Fruit fly (Drosophila melanogaster): ENCODE results near the gene Act5C.

The Act5C gene

dm6 chrX:5901628-5902213 lies 1.1 kb downstream of the Act5C start (continued):
- TF ChIP-seq CG2202 (tag; optimal IDR thresholded peaks at IDR 0.05), result no peak
- TF ChIP-seq CG6683 (GFP tag; optimal IDR thresholded peaks at IDR 0.05), result no peak
- TF ChIP-seq zfh2 (GFP tag; optimal IDR thresholded peaks at IDR 0.05), result no peak
- TF ChIP-seq Dfd (GFP tag; optimal IDR thresholded peaks at IDR 0.05), result no peak
- no peak for TF ChIP-seq CkIIα-i1 (GFP tag; IDR thresholded peaks at IDR 0.05)
- no peak for TF ChIP-seq wor (GFP tag; IDR thresholded peaks at IDR 0.05)
- no peak for TF ChIP-seq CG4707 (GFP tag; optimal IDR thresholded peaks at IDR 0.05)
- no peak for TF ChIP-seq nau (GFP tag; optimal IDR thresholded peaks at IDR 0.05)
- no peak for TF ChIP-seq CG11560 (tag; IDR thresholded peaks at IDR 0.05)
- TF ChIP-seq Hr78 (GFP tag; optimal IDR thresholded peaks at IDR 0.05), result no peak
- TF ChIP-seq CG12236 (GFP tag; optimal IDR thresholded peaks at IDR 0.05), result no peak
- peak; percentile 9 to 25 for TF ChIP-seq chif (GFP tag; optimal IDR thresholded peaks at IDR 0.05)
- no peak for TF ChIP-seq yki (optimal IDR thresholded peaks at IDR 0.05)
- TF ChIP-seq tio (GFP tag; optimal IDR thresholded peaks at IDR 0.05), result no peak
- peak; percentile 45; the same call in 1 of the 2 replicates for TF ChIP-seq Bgb (GFP tag; IDR thresholded peaks at IDR 0.05; ENCODE audit: partially characterized antibody)
- no peak for TF ChIP-seq dysf (GFP tag; IDR thresholded peaks at IDR 0.05)
- no peak for TF ChIP-seq CG11723 (GFP tag; optimal IDR thresholded peaks at IDR 0.05)
- TF ChIP-seq psq (GFP tag; optimal IDR thresholded peaks at IDR 0.05), result peak; percentile 32
- no peak for TF ChIP-seq MTF-1 (GFP tag; optimal IDR thresholded peaks at IDR 0.05; ENCODE audit: borderline replicate concordance)
- no peak for TF ChIP-seq Lim3 (GFP tag; IDR thresholded peaks at IDR 0.05)
- TF ChIP-seq HLH3B (GFP tag; IDR thresholded peaks at IDR 0.05), result no peak
- TF ChIP-seq br (optimal IDR thresholded peaks at IDR 0.05), result no peak
- TF ChIP-seq CG8388 (GFP tag; optimal IDR thresholded peaks at IDR 0.05), result no peak
- TF ChIP-seq Dip2 (GFP tag; IDR thresholded peaks at IDR 0.05), result no peak
- TF ChIP-seq ssp (GFP tag; IDR thresholded peaks at IDR 0.05), result no peak
- no peak for TF ChIP-seq CG11085 (GFP tag; IDR thresholded peaks at IDR 0.05)
- no peak for TF ChIP-seq CG4424 (GFP tag; optimal IDR thresholded peaks at IDR 0.05)
- TF ChIP-seq Ets65A (GFP tag), result no peak
- TF ChIP-seq CG11695 (GFP tag; IDR thresholded peaks at IDR 0.05), result no peak; the same call in 2 of the 3 replicates
- TF ChIP-seq CG31388 (GFP tag; optimal IDR thresholded peaks at IDR 0.05), result no peak
- TF ChIP-seq CG1529 (GFP tag; optimal IDR thresholded peaks at IDR 0.05), result no peak
- TF ChIP-seq CG7786 (GFP tag; optimal IDR thresholded peaks at IDR 0.05), result peak; percentile 25
- no peak for TF ChIP-seq ken (GFP tag; IDR thresholded peaks at IDR 0.05)
- peak; percentile 31; the same call in 1 of the 3 replicates for TF ChIP-seq row (GFP tag; IDR thresholded peaks at IDR 0.05)
- peak; percentile 40; the same call in 1 of the 2 replicates for TF ChIP-seq unc-4 (GFP tag; IDR thresholded peaks at IDR 0.05; ENCODE audit: partially characterized antibody)
- peak; percentile 34; the same call in 1 of the 2 replicates for TF ChIP-seq CG9215 (GFP tag; IDR thresholded peaks at IDR 0.05)
- TF ChIP-seq CG7357 (GFP tag; IDR thresholded peaks at IDR 0.05), result no peak
- peak; percentile 22 for TF ChIP-seq Meics (GFP tag; optimal IDR thresholded peaks at IDR 0.05)
- no peak for TF ChIP-seq sna (GFP tag; IDR thresholded peaks at IDR 0.05; ENCODE audit: partially characterized antibody)
- TF ChIP-seq Mad (GFP tag; optimal IDR thresholded peaks at IDR 0.05), result peak; percentile 40
- TF ChIP-seq CG6813 (GFP tag; optimal IDR thresholded peaks at IDR 0.05), result peak; percentile 45
- peak; percentile 68; the same call in 1 of the 3 replicates for TF ChIP-seq CG11456 (GFP tag; IDR thresholded peaks at IDR 0.05)
- TF ChIP-seq Sox102F (GFP tag; optimal IDR thresholded peaks at IDR 0.05), result no peak
- TF ChIP-seq CG11093 (GFP tag; IDR thresholded peaks at IDR 0.05), result no peak
- TF ChIP-seq tna (GFP tag; IDR thresholded peaks at IDR 0.05; ENCODE audit: partially characterized antibody), result no peak
- no peak for TF ChIP-seq Oaz (GFP tag; IDR thresholded peaks at IDR 0.05)
- no peak for TF ChIP-seq danr (GFP tag; IDR thresholded peaks at IDR 0.05)
- peak; percentile 40; the same call in 1 of the 2 replicates for TF ChIP-seq ranshi (GFP tag; IDR thresholded peaks at IDR 0.05)
- no peak for TF ChIP-seq D19B (GFP tag; optimal IDR thresholded peaks at IDR 0.05)
- TF ChIP-seq hbn (GFP tag; IDR thresholded peaks at IDR 0.05; ENCODE audit: partially characterized antibody), result no peak
- no peak for TF ChIP-seq kay (GFP tag; optimal IDR thresholded peaks at IDR 0.05)

Measured in whole organism, embryonic.